Fruit fly (Drosophila melanogaster) whole organism, wandering third instar larva: Measurements from ENCODE around the gene Uck.

Source experiments
- Abd-B ChIP-seq: fragments of >200 bp; optimal IDR thresholded peaks from 2 replicates; lab custom pipeline; 2017; ENCODE audit warnings: missing biosample characterization, missing genetic modification characterization
- CG32264 ChIP-seq: fragments of 200-800 bp; sonication (Bioruptor generic); optimal IDR thresholded peaks from 2 replicates; lab custom pipeline; 2016; ENCODE audit warnings: missing biosample characterization, missing genetic modification characterization
- CG9705 ChIP-seq: fragments of 200-800 bp; sonication (Bioruptor generic); optimal IDR thresholded peaks from 2 replicates; lab custom pipeline; 2018; ENCODE audit warnings: missing biosample characterization, mild to moderate bottlenecking, missing genetic modification characterization
- CrebA ChIP-seq: fragments of 200-800 bp; sonication (Bioruptor generic); optimal IDR thresholded peaks from 2 replicates; lab custom pipeline; 2016; ENCODE audit warnings: missing biosample characterization, mild to moderate bottlenecking, missing genetic modification characterization, borderline replicate concordance
- Dfd ChIP-seq: fragments of >200 bp; optimal IDR thresholded peaks from 2 replicates; lab custom pipeline; 2017; ENCODE audit warnings: missing biosample characterization, missing genetic modification characterization
- Dif ChIP-seq: fragments of 200-275, 200-300 bp; sonication (Bioruptor generic); optimal IDR thresholded peaks from 2 replicates; lab custom pipeline; 2018; ENCODE audit warnings: missing biosample characterization, missing genetic modification characterization; ENCODE audit not compliant: partially characterized antibody
- GATAd ChIP-seq: sonication (Bioruptor generic); optimal IDR thresholded peaks from 2 replicates; lab custom pipeline; 2016; ENCODE audit warnings: missing biosample characterization, missing genetic modification characterization
- HLH106 ChIP-seq: fragments of 200-800 bp; optimal IDR thresholded peaks from 3 replicates; lab custom pipeline; 2019; ENCODE audit warnings: missing biosample characterization, mild to moderate bottlenecking, missing genetic modification characterization, moderate library complexity
- Hnf4 ChIP-seq: fragments of 200-800 bp; sonication (Bioruptor generic); optimal IDR thresholded peaks from 2 replicates; lab custom pipeline; 2016; ENCODE audit warnings: missing biosample characterization, mild to moderate bottlenecking, missing genetic modification characterization
- Hr78 ChIP-seq: fragments of >200 bp; optimal IDR thresholded peaks from 2 replicates; lab custom pipeline; 2017; ENCODE audit warnings: missing biosample characterization, missing genetic modification characterization
- Hr83 ChIP-seq: fragments of 200-300 bp; sonication (Bioruptor generic); optimal IDR thresholded peaks from 2 replicates; lab custom pipeline; 2016; ENCODE audit warnings: missing biosample characterization, mild to moderate bottlenecking, missing genetic modification characterization, moderate library complexity; ENCODE audit not compliant: poor library complexity, severe bottlenecking
- Jra ChIP-seq: sonication (Bioruptor generic); optimal IDR thresholded peaks from 2 replicates; lab custom pipeline; 2016; ENCODE audit warnings: missing biosample characterization, missing genetic modification characterization
- Mio ChIP-seq: sonication (Bioruptor generic); optimal IDR thresholded peaks from 2 replicates; lab custom pipeline; 2016; ENCODE audit warnings: missing biosample characterization, missing genetic modification characterization
- Myc ChIP-seq: fragments of >200 bp; optimal IDR thresholded peaks from 2 replicates; lab custom pipeline; 2017
- N ChIP-seq: fragments of >200 bp; optimal IDR thresholded peaks from 2 replicates; lab custom pipeline; 2018; ENCODE audit warnings: missing biosample characterization, missing external identifiers, missing genetic modification characterization
- OdsH ChIP-seq: fragments of 200-800 bp; sonication (Bioruptor generic); optimal IDR thresholded peaks from 2 replicates; lab custom pipeline; 2016; ENCODE audit warnings: missing biosample characterization, mild to moderate bottlenecking, missing genetic modification characterization
- Rel ChIP-seq, 2 experiments: fragments of 200-800 bp; sonication (Bioruptor generic) in 1 of 2; optimal IDR thresholded peaks; 2 replicates in 1 of 2; 3 replicates in 1 of 2; lab custom pipeline; 2016 to 2019; ENCODE audit warnings: mild to moderate bottlenecking in 2 of 2, missing biosample characterization in 2 of 2, missing genetic modification characterization in 2 of 2, moderate library complexity in 1 of 2
- Sp1 ChIP-seq: fragments of 200-800 bp; sonication (Bioruptor generic); optimal IDR thresholded peaks from 3 replicates; lab custom pipeline; 2019; ENCODE audit warnings: missing biosample characterization, mild to moderate bottlenecking, missing genetic modification characterization, moderate library complexity
- Vsx2 ChIP-seq: fragments of 200-300, 225-300 bp; sonication (Bioruptor generic); optimal IDR thresholded peaks from 2 replicates; lab custom pipeline; 2018; ENCODE audit warnings: missing biosample characterization, missing genetic modification characterization; ENCODE audit not compliant: partially characterized antibody
- br ChIP-seq: fragments of 200-800 bp; sonication (Bioruptor generic); optimal IDR thresholded peaks from 2 replicates; lab custom pipeline; 2016; ENCODE audit warnings: missing biosample characterization, missing genetic modification characterization
- brk ChIP-seq: fragments of 200-800 bp; sonication (Bioruptor generic); optimal IDR thresholded peaks from 2 replicates; lab custom pipeline; 2016; ENCODE audit warnings: missing biosample characterization, mild to moderate bottlenecking, missing genetic modification characterization
- dl ChIP-seq, 2 experiments: fragments of 175-275, 200-275 bp in 1 of 2; fragments of 200-275 bp in 1 of 2; sonication (Bioruptor generic); optimal IDR thresholded peaks; lab custom pipeline; 2018; ENCODE audit warnings: mild to moderate bottlenecking in 2 of 2, missing biosample characterization in 2 of 2, missing genetic modification characterization in 2 of 2, moderate library complexity in 2 of 2; ENCODE audit not compliant: partially characterized antibody in 2 of 2, insufficient read depth in 1 of 2
- dmrt93B ChIP-seq: fragments of 200-800 bp; sonication (Bioruptor generic); optimal IDR thresholded peaks from 2 replicates; lab custom pipeline; 2018; ENCODE audit warnings: missing biosample characterization, mild to moderate bottlenecking, missing genetic modification characterization
- dsf ChIP-seq: sonication (Bioruptor generic); optimal IDR thresholded peaks from 2 replicates; lab custom pipeline; 2016; ENCODE audit warnings: missing biosample characterization, missing genetic modification characterization, borderline replicate concordance
- ey ChIP-seq: fragments of 200-800 bp; sonication (Bioruptor generic); optimal IDR thresholded peaks from 2 replicates; lab custom pipeline; 2016; ENCODE audit warnings: missing biosample characterization, missing genetic modification characterization
- foxo ChIP-seq, 2 experiments: fragments of 200-800 bp; sonication (Bioruptor generic); optimal IDR thresholded peaks; 2 replicates in 1 of 2; 3 replicates in 1 of 2; lab custom pipeline; 2016 to 2017; ENCODE audit warnings: missing biosample characterization in 2 of 2, missing genetic modification characterization in 2 of 2
- fru ChIP-seq: fragments of 200-800 bp; sonication (Bioruptor generic); optimal IDR thresholded peaks from 3 replicates; lab custom pipeline; 2016; ENCODE audit warnings: missing biosample characterization, mild to moderate bottlenecking, missing genetic modification characterization
- h ChIP-seq: fragments of 200-800 bp; sonication (Bioruptor generic); optimal IDR thresholded peaks from 3 replicates; lab custom pipeline; 2016; ENCODE audit warnings: missing biosample characterization, mild to moderate bottlenecking, missing genetic modification characterization
- jim ChIP-seq: fragments of 175-275, 200-325 bp; sonication (Bioruptor generic); optimal IDR thresholded peaks from 2 replicates; lab custom pipeline; 2016; ENCODE audit warnings: missing biosample characterization, mild to moderate bottlenecking, missing genetic modification characterization
- lola ChIP-seq: fragments of >200 bp; optimal IDR thresholded peaks from 2 replicates; lab custom pipeline; 2017; ENCODE audit warnings: missing biosample characterization, missing genetic modification characterization
- pan ChIP-seq: fragments of >200 bp; optimal IDR thresholded peaks from 2 replicates; lab custom pipeline; 2017
- psq ChIP-seq: fragments of 200-800 bp; sonication (Bioruptor generic); optimal IDR thresholded peaks from 3 replicates; lab custom pipeline; 2017; ENCODE audit warnings: missing biosample characterization, mild to moderate bottlenecking, missing genetic modification characterization, moderate library complexity
- rgr ChIP-seq: fragments of 200-800 bp; sonication (Bioruptor generic); optimal IDR thresholded peaks from 3 replicates; lab custom pipeline; 2016; ENCODE audit warnings: missing biosample characterization, mild to moderate bottlenecking, missing genetic modification characterization
- sage ChIP-seq: fragments of 200-800 bp; sonication (Bioruptor generic); optimal IDR thresholded peaks from 2 replicates; lab custom pipeline; 2016; ENCODE audit warnings: missing biosample characterization, mild to moderate bottlenecking, missing genetic modification characterization
- sv ChIP-seq: fragments of 200-800 bp; sonication (Bioruptor generic); optimal IDR thresholded peaks from 3 replicates; lab custom pipeline; 2016; ENCODE audit warnings: missing biosample characterization, missing genetic modification characterization
- tai ChIP-seq: sonication (Bioruptor generic); optimal IDR thresholded peaks from 2 replicates; lab custom pipeline; 2016; ENCODE audit warnings: missing biosample characterization, missing genetic modification characterization
- usp ChIP-seq: fragments of >200 bp; optimal IDR thresholded peaks from 2 replicates; lab custom pipeline; 2017; ENCODE audit warnings: missing biosample characterization, missing genetic modification characterization
- woc ChIP-seq: sonication (Bioruptor generic); optimal IDR thresholded peaks from 2 replicates; lab custom pipeline; 2016; ENCODE audit warnings: missing biosample characterization, mild to moderate bottlenecking, missing genetic modification characterization

Uck gene

DNA sequence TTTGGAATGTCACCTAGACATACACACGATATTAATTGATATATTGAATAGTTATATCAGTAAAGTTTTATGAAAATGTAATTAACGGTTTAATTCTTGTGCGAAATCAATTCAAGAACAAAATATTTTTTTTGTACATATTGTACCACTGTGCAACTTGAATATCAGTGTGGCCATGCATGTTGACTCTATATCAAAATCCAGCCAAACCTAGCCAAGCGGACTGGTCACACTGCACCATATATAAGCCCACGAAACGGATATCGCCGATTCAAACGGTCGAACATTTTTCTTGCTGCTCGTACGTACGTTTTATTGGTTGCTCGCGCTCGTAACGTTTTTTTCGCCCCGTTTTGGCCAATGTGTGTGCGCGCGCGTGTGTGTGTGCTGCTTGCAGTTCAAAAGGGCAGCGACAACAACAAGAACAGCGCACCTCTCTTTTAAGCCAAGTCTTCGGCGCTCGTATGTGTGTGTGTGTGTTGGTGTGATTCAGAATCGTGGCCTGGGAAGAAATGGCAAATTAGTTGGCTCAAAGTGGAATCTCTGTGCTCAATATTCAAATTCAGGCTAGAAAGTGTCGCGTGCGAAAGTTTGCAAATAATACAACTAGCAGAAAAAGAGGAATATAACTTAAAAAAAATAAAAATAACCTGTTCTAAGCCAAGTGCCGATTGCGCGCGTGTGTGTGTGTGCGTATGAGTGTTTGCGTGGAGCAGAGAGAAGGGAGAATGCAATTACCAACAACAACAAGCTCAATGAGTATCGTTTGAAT lies 5.0 kb downstream of the Uck start, which contains the start of gene crb (continued):
- TF ChIP-seq Rel (GFP tag; optimal IDR thresholded peaks at IDR 0.05; lab: Kevin White, UChicago) (no peak), Rel (tag; optimal IDR thresholded peaks at IDR 0.05; lab: Kevin White, UChicago) (peak; percentile 66)

- no peak for TF ChIP-seq Hr78 (GFP tag; lab: Kevin White, UChicago)
- TF ChIP-seq Sp1 (GFP tag; lab: Kevin White, UChicago): peak; percentile 98
- TF ChIP-seq ey (GFP tag; lab: Kevin White, UChicago): peak; percentile 99
- peak; percentile 0 for TF ChIP-seq Vsx2 (GFP tag; lab: Kevin White, UChicago)
- peak; percentile 98 for TF ChIP-seq CG32264 (GFP tag; lab: Kevin White, UChicago)
- TF ChIP-seq Mio (GFP tag; lab: Kevin White, UChicago): peak; percentile 90
- TF ChIP-seq CG9705 (GFP tag; lab: Kevin White, UChicago): peak; percentile 97
- peak; percentile 93 for TF ChIP-seq dsf (GFP tag; lab: Kevin White, UChicago)
- TF ChIP-seq dl (GFP tag; optimal IDR thresholded peaks at IDR 0.05; lab: Kevin White, UChicago; ENCODE audit: insufficient read depth in 1 of 2, partially characterized antibody in 2 of 2): peak; percentile 57 to 83
- TF ChIP-seq tai (GFP tag; lab: Kevin White, UChicago): peak; percentile 98
- TF ChIP-seq Hr83 (GFP tag; lab: Kevin White, UChicago): peak; percentile 98
- TF ChIP-seq sv: peak; percentile 76
- no peak for TF ChIP-seq Myc
- peak; percentile 78 for TF ChIP-seq jim (GFP tag; lab: Kevin White, UChicago)
- peak; percentile 87 for TF ChIP-seq GATAd
- peak; percentile 97 for TF ChIP-seq Rel (GFP tag; optimal IDR thresholded peaks at IDR 0.05; lab: Kevin White, UChicago)
- TF ChIP-seq Rel (tag; optimal IDR thresholded peaks at IDR 0.05; lab: Kevin White, UChicago): peak; percentile 92
- no peak for TF ChIP-seq Abd-B (GFP tag; lab: Kevin White, UChicago)
- TF ChIP-seq CrebA (GFP tag; lab: Kevin White, UChicago): peak; percentile 97
- TF ChIP-seq dmrt93B: peak; percentile 97
- peak; percentile 99 for TF ChIP-seq OdsH (GFP tag; lab: Kevin White, UChicago)
- peak; percentile 96 for TF ChIP-seq brk (GFP tag; lab: Kevin White, UChicago)
- TF ChIP-seq Dfd (GFP tag; lab: Kevin White, UChicago): no peak
- TF ChIP-seq fru (GFP tag; lab: Kevin White, UChicago): peak; percentile 99
- TF ChIP-seq pan (lab: Kevin White, UChicago): no peak
- TF ChIP-seq rgr (GFP tag; lab: Kevin White, UChicago): peak; percentile 99
- peak; percentile 98 for TF ChIP-seq sage (GFP tag; lab: Kevin White, UChicago)
- no peak for TF ChIP-seq N
- peak; percentile 99 for TF ChIP-seq Hnf4 (GFP tag; lab: Kevin White, UChicago)
- peak; percentile 100 for TF ChIP-seq h (GFP tag; lab: Kevin White, UChicago)
- peak; percentile 99 for TF ChIP-seq woc
- TF ChIP-seq Dif: peak; percentile 80
- TF ChIP-seq foxo (GFP tag; optimal IDR thresholded peaks at IDR 0.05; lab: Kevin White, UChicago): peak; percentile 93 to 100
- TF ChIP-seq usp: no peak
- TF ChIP-seq psq (GFP tag; lab: Kevin White, UChicago): peak; percentile 98
- peak; percentile 99 for TF ChIP-seq HLH106 (tag; lab: Kevin White, UChicago)
- peak; percentile 97 for TF ChIP-seq Jra (GFP tag; lab: Kevin White, UChicago)
- TF ChIP-seq br: peak; percentile 99
- TF ChIP-seq lola (GFP tag; lab: Kevin White, UChicago): no peak
- TF ChIP-seq, all 38 proteins: peak for 30
These were observed 5.8 kb downstream of the Uck start for dm6 chr3R:24295556-24296465.
